Worm (Caenorhabditis elegans): ENCODE results near the gene col-166.

col-166 gene

ce11 chrX:6263194-6263698 is 16.6 kb upstream of the col-166 start, which contains the start of gene W05H9.4:
TSS of gene W05H9.4 (plus strand) at chrX:6263648.
- TF ChIP-seq lin-39 (tag; optimal IDR thresholded peaks at IDR 0.05), result peak; percentile 85
- TF ChIP-seq snpc-4 (tag; optimal IDR thresholded peaks at IDR 0.05), result peak; percentile 46
- no peak for TF ChIP-seq lsy-12 (tag; optimal IDR thresholded peaks at IDR 0.05)
- TF ChIP-seq ceh-16 (tag; optimal IDR thresholded peaks at IDR 0.05), result no peak
- no peak for TF ChIP-seq eor-1 (tag; optimal IDR thresholded peaks at IDR 0.05)
- TF ChIP-seq ceh-9 (tag; optimal IDR thresholded peaks at IDR 0.05), result no peak
- TF ChIP-seq R02D3.7 (tag; optimal IDR thresholded peaks at IDR 0.05), result peak; percentile 28
- TF ChIP-seq daf-12 (tag; optimal IDR thresholded peaks at IDR 0.05), result no peak
- no peak for TF ChIP-seq zag-1 (tag; optimal IDR thresholded peaks at IDR 0.05)
- TF ChIP-seq hmg-11 (tag; optimal IDR thresholded peaks at IDR 0.05), result peak; percentile 50
- no peak for TF ChIP-seq ama-1 (optimal IDR thresholded peaks at IDR 0.05)
- TF ChIP-seq pha-4 (tag; optimal IDR thresholded peaks at IDR 0.05), result peak; percentile 44
- TF ChIP-seq ceh-28 (tag; optimal IDR thresholded peaks at IDR 0.05), result peak; percentile 50
- TF ChIP-seq elt-2 (tag; optimal IDR thresholded peaks at IDR 0.05), result peak; percentile 12
- TF ChIP-seq unc-39 (tag; optimal IDR thresholded peaks at IDR 0.05), result no peak
- TF ChIP-seq fkh-2 (tag; optimal IDR thresholded peaks at IDR 0.05), result no peak
- peak; percentile 72 for TF ChIP-seq nfya-1 (tag; optimal IDR thresholded peaks at IDR 0.05; ENCODE audit: insufficient read depth)

- TF ChIP-seq lin-39 (tag; optimal IDR thresholded peaks at IDR 0.05) (no peak), jun-1 (tag; optimal IDR thresholded peaks at IDR 0.05) (no peak), elt-3 (tag; optimal IDR thresholded peaks at IDR 0.05) (no peak), tbx-2 (tag; optimal IDR thresholded peaks at IDR 0.05) (no peak), egl-27 (tag; optimal IDR thresholded peaks at IDR 0.05) (no peak), nhr-77 (tag; optimal IDR thresholded peaks at IDR 0.05) (no peak), ama-1 (optimal IDR thresholded peaks at IDR 0.05) (no peak), fos-1 (tag; optimal IDR thresholded peaks at IDR 0.05) (no peak), nhr-67 (tag; optimal IDR thresholded peaks at IDR 0.05) (no peak), nhr-76 (tag; optimal IDR thresholded peaks at IDR 0.05) (no peak), nhr-25 (tag; optimal IDR thresholded peaks at IDR 0.05) (no peak), fkh-10 (GFP tag; optimal IDR thresholded peaks at IDR 0.05) (no peak), snpc-4 (tag; optimal IDR thresholded peaks at IDR 0.05) (no peak), unc-62 (GFP tag; optimal IDR thresholded peaks at IDR 0.05) (no peak), zag-1 (tag; optimal IDR thresholded peaks at IDR 0.05) (no peak), nhr-11 (tag; optimal IDR thresholded peaks at IDR 0.05) (no peak), mdl-1 (tag; optimal IDR thresholded peaks at IDR 0.05) (no peak), sea-2 (GFP tag; optimal IDR thresholded peaks at IDR 0.05) (no peak)
Observed at ce11 chrX:6266739-6267138, 13.1 kb upstream of the col-166 start, which contains the start of gene W05H9.2. TSS of gene W05H9.2 (plus strand) at chrX:6267039.

DNA sequence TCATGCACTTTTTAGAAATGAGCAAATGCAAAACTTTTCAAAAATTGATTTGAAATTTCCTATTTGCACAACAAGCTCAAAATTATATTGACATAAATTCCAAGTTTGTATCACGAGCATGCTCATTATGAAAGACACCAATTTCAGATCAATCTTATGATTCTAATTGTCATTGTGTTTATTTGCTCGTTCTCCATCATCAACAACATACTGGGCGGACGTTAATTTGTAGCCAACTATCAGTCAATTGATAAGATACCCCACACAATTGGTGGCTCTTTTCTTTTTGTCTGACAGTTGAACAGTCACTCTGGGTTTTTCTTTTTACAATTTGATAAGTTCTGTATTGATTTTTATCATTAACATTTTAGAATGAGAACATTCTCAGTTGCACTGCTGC is 8.1 kb upstream of the col-166 start, which contains the start of gene lro-1:
lro-1 (plus strand) TSS at position 372 of the 400 bp plus-strand sequence.
- peak; percentile 88 for TF ChIP-seq pqm-1 (tag; optimal IDR thresholded peaks at IDR 0.05)
- peak; percentile 40 for TF ChIP-seq jun-1 (tag; optimal IDR thresholded peaks at IDR 0.05)
- TF ChIP-seq ama-1 (optimal IDR thresholded peaks at IDR 0.05), result no peak
- peak; percentile 37 for TF ChIP-seq pha-4 (tag; optimal IDR thresholded peaks at IDR 0.05)
- TF ChIP-seq nhr-76 (tag; optimal IDR thresholded peaks at IDR 0.05), result no peak
- TF ChIP-seq skn-1 (tag; optimal IDR thresholded peaks at IDR 0.05), result peak; percentile 76
- TF ChIP-seq mml-1 (tag; optimal IDR thresholded peaks at IDR 0.05), result no peak
- TF ChIP-seq elt-2 (tag; optimal IDR thresholded peaks at IDR 0.05), result peak; percentile 94
- TF ChIP-seq nhr-77 (tag; optimal IDR thresholded peaks at IDR 0.05), result no peak
- no peak for TF ChIP-seq unc-62 (GFP tag; optimal IDR thresholded peaks at IDR 0.05)

- TF ChIP-seq hmg-11 (tag; optimal IDR thresholded peaks at IDR 0.05), result no peak
- no peak for TF ChIP-seq ztf-11 (tag; optimal IDR thresholded peaks at IDR 0.05)
- no peak for TF ChIP-seq zag-1 (tag; optimal IDR thresholded peaks at IDR 0.05)
- TF ChIP-seq ztf-4 (tag; optimal IDR thresholded peaks at IDR 0.05), result no peak
- no peak for TF ChIP-seq fos-1 (tag; optimal IDR thresholded peaks at IDR 0.05)
Observed at ce11 chrX:6273772-6274171, 6.0 kb upstream of the col-166 start.
